Fruit fly (Drosophila melanogaster): ENCODE measurements around the gene CG42740.

The CG42740 gene

DNA sequence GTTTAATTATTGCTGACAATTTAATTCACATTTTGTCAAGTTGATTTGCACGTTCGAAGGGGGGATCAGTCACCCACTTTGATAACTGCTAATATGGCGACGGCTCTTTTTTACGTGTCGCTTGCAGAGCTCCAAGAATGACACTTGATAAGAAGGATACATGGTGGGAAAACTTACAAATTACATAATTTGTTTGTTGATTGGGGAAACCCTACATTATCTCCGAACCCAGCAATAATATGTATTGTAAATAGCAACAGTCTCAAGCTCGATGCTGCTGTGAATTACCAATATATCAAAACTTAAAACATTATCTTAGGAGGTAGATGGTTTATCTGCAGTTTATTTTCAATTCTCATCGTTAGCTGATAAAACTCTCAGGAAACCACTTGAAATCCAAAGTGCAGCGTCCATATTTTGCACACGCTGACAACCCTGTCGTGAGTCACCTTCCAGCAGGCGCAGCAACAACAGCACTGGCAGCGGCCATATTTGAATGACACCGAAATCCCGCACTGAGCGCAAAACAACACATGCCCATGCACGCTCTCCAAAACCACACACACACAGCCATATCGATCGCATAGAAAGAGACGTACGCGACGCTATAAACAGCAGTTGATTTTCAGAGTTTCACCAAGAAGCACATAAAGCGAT, 34.4 kb downstream of the CG42740 start (continued):
- TF ChIP-seq odd (GFP tag; optimal IDR thresholded peaks at IDR 0.05), result peak; percentile 97
- TF ChIP-seq h (optimal IDR thresholded peaks at IDR 0.05), result no peak
- peak; percentile 77 for TF ChIP-seq wdn (GFP tag; IDR thresholded peaks at IDR 0.05)
- TF ChIP-seq sim (GFP tag; IDR thresholded peaks at IDR 0.05), result peak; percentile 75
- no peak for TF ChIP-seq CG6791 (GFP tag; IDR thresholded peaks at IDR 0.05; ENCODE audit: partially characterized antibody)
- peak; percentile 67 for TF ChIP-seq E2f2 (GFP tag; IDR thresholded peaks at IDR 0.05)
- TF ChIP-seq danr (GFP tag; IDR thresholded peaks at IDR 0.05), result peak; percentile 90
- TF ChIP-seq Ets65A (GFP tag), result peak; percentile 100
- TF ChIP-seq CG2120 (GFP tag; optimal IDR thresholded peaks at IDR 0.05), result peak; percentile 97
- TF ChIP-seq CG15011 (GFP tag; optimal IDR thresholded peaks at IDR 0.05), result peak; percentile 97
- peak; percentile 93 for TF ChIP-seq HmgZ (tag; optimal IDR thresholded peaks at IDR 0.05)
- TF ChIP-seq wek (GFP tag; optimal IDR thresholded peaks at IDR 0.05), result peak; percentile 70
- TF ChIP-seq CG11560 (tag; IDR thresholded peaks at IDR 0.05), result peak; percentile 78
- TF ChIP-seq E2f1 (GFP tag; IDR thresholded peaks at IDR 0.05), result peak; percentile 87
- peak; percentile 98 for TF ChIP-seq pnt (GFP tag; optimal IDR thresholded peaks at IDR 0.05)
- TF ChIP-seq run (tag; optimal IDR thresholded peaks at IDR 0.05), result peak; percentile 76
- TF ChIP-seq CG7963 (GFP tag; IDR thresholded peaks at IDR 0.05; ENCODE audit: partially characterized antibody), result no peak
- no peak for TF ChIP-seq br (optimal IDR thresholded peaks at IDR 0.05)
- TF ChIP-seq Taf1 (GFP tag; IDR thresholded peaks at IDR 0.05), result peak; percentile 83
- peak; percentile 80 for TF ChIP-seq Blimp-1 (GFP tag; optimal IDR thresholded peaks at IDR 0.05)
- TF ChIP-seq HLH3B (GFP tag; IDR thresholded peaks at IDR 0.05), result peak; percentile 88
- TF ChIP-seq CG11696 (GFP tag; IDR thresholded peaks at IDR 0.05), result peak; percentile 68; the same call in 1 of the 2 replicates
- peak; percentile 89 for TF ChIP-seq ken (GFP tag; IDR thresholded peaks at IDR 0.05)
- TF ChIP-seq Gsc (GFP tag; IDR thresholded peaks at IDR 0.05), result peak; percentile 82
- peak; percentile 90 for TF ChIP-seq esg (GFP tag; conservative IDR thresholded peaks at IDR 0.05)
- peak; percentile 91 for TF ChIP-seq vvl (GFP tag; IDR thresholded peaks at IDR 0.05)
- TF ChIP-seq C15 (GFP tag; IDR thresholded peaks at IDR 0.05), result 0 out of 3 replicates have a peak, but pooled peaks have one; percentile 66
- TF ChIP-seq CG13624 (GFP tag; optimal IDR thresholded peaks at IDR 0.05), result peak; percentile 96
- TF ChIP-seq CG14710 (tag; optimal IDR thresholded peaks at IDR 0.05), result peak; percentile 97
- peak; percentile 86 for TF ChIP-seq sisA (GFP tag; IDR thresholded peaks at IDR 0.05)
- peak; percentile 97 for TF ChIP-seq CG1233 (GFP tag; optimal IDR thresholded peaks at IDR 0.05)
- peak; percentile 95 for TF ChIP-seq Chrac-16 (GFP tag; optimal IDR thresholded peaks at IDR 0.05)
- TF ChIP-seq Stat92E (GFP tag; optimal IDR thresholded peaks at IDR 0.05), result peak in 2 of 3 experiments; percentile 36 to 80
- peak; percentile 88 for TF ChIP-seq schlank (tag; optimal IDR thresholded peaks at IDR 0.05)
- peak; percentile 90 for TF ChIP-seq CG4854 (GFP tag; optimal IDR thresholded peaks at IDR 0.05)
- peak; percentile 93 for TF ChIP-seq CG30431 (GFP tag; optimal IDR thresholded peaks at IDR 0.05)
- peak; percentile 77 for TF ChIP-seq psq (GFP tag; optimal IDR thresholded peaks at IDR 0.05)
- peak; percentile 79 for TF ChIP-seq CG15073 (GFP tag; optimal IDR thresholded peaks at IDR 0.05)
- peak; percentile 98 for TF ChIP-seq nmo (GFP tag; optimal IDR thresholded peaks at IDR 0.05)
- peak; percentile 51 for TF ChIP-seq Dip2 (GFP tag; IDR thresholded peaks at IDR 0.05)
- TF ChIP-seq abd-A (tag; optimal IDR thresholded peaks at IDR 0.05), result no peak
- TF ChIP-seq CG5245 (GFP tag; optimal IDR thresholded peaks at IDR 0.05), result peak; percentile 89
- peak; percentile 79 for TF ChIP-seq ssp (GFP tag; IDR thresholded peaks at IDR 0.05)
- TF ChIP-seq CG8281 (tag; optimal IDR thresholded peaks at IDR 0.05), result peak; percentile 86
- peak; percentile 79 for TF ChIP-seq Jarid2 (GFP tag; optimal IDR thresholded peaks at IDR 0.05)
- TF ChIP-seq Abd-B (GFP tag; optimal IDR thresholded peaks at IDR 0.05), result peak; percentile 95
- peak; percentile 70 for TF ChIP-seq Sry-δ (GFP tag; optimal IDR thresholded peaks at IDR 0.05)
- TF ChIP-seq Opbp (GFP tag; IDR thresholded peaks at IDR 0.05; ENCODE audit: partially characterized antibody), result 0 out of 3 replicates have a peak, but pooled peaks have one; percentile 31
- TF ChIP-seq CG13287 (GFP tag; IDR thresholded peaks at IDR 0.05; ENCODE audit: partially characterized antibody), result peak; percentile 24; the same call in 1 of the 2 replicates
- no peak for TF ChIP-seq Doc3 (GFP tag; IDR thresholded peaks at IDR 0.05; ENCODE audit: partially characterized antibody)

Data from whole organism, embryonic.